Worm (Caenorhabditis elegans) whole organism, midembryonic: ENCODE results near the gene F59A6.10.

Source experiments
- T22C8.4 ChIP-seq: fragments of 200-800 bp; sonication (Bioruptor generic); IDR thresholded peaks from 2 replicates; pipeline ENCODE4 v1.3.6; 2022; ENCODE audit warnings: missing genetic modification characterization, missing compliant biosample characterization
- cog-1 ChIP-seq: sonication (generic microtip); optimal IDR thresholded peaks from 2 replicates; lab custom pipeline; 2016; ENCODE audit warnings: missing genetic modification characterization, missing compliant biosample characterization
- flt-1 ChIP-seq: fragments of 200-800 bp; sonication (Bioruptor generic); IDR thresholded peaks from 2 replicates; pipeline ENCODE4 v1.3.6; 2022; ENCODE audit warnings: missing genetic modification characterization, missing compliant biosample characterization
- klf-2 ChIP-seq: fragments of 200-800 bp; sonication (Bioruptor generic); conservative IDR thresholded peaks from 2 replicates; pipeline ENCODE4 v1.3.6; 2022; ENCODE audit warnings: missing genetic modification reagents, missing genetic modification characterization, missing compliant biosample characterization
- med-1 ChIP-seq: sonication (generic microtip); optimal IDR thresholded peaks from 2 replicates; lab custom pipeline; 2017; ENCODE audit warnings: missing genetic modification characterization, mild to moderate bottlenecking, missing compliant biosample characterization, antibody characterized with exemption, missing genetic modification reagents; ENCODE audit not compliant: insufficient read depth
- ref-1 ChIP-seq: fragments of 200-800 bp; sonication (Bioruptor generic); conservative IDR thresholded peaks from 2 replicates; pipeline ENCODE4 v1.3.6; 2022; ENCODE audit warnings: missing genetic modification reagents, missing genetic modification characterization, missing compliant biosample characterization
- tab-1 ChIP-seq: fragments of 200-800 bp; sonication (Bioruptor generic); IDR thresholded peaks from 2 replicates; pipeline ENCODE4 v1.3.6; 2022; ENCODE audit warnings: missing genetic modification characterization, missing compliant biosample characterization
- ztf-23 ChIP-seq: fragments of 200-800 bp; sonication (Bioruptor generic); IDR thresholded peaks from 2 replicates; pipeline ENCODE4 v1.3.6; 2022; ENCODE audit warnings: missing genetic modification reagents, missing genetic modification characterization, missing compliant biosample characterization
- ztf-29 ChIP-seq: fragments of 200-800 bp; sonication (Bioruptor generic); IDR thresholded peaks from 2 replicates; pipeline ENCODE4 v1.3.6; 2022; ENCODE audit warnings: missing genetic modification reagents, missing genetic modification characterization, missing compliant biosample characterization

F59A6.10 gene

ce11 chrII:5020513-5021081, 16.8 kb downstream of the F59A6.10 start:
- TF ChIP-seq med-1 (GFP tag; lab: Kevin White, UChicago) (no peak), ztf-29 (GFP tag; lab: Robert Waterston, UW) (no peak), tab-1 (GFP tag; lab: Robert Waterston, UW) (no peak), flt-1 (GFP tag; lab: Robert Waterston, UW) (no peak), T22C8.4 (GFP tag; lab: Robert Waterston, UW) (no peak), klf-2 (no peak), cog-1 (tag; lab: Kevin White, UChicago) (no peak), ztf-23 (GFP tag; lab: Robert Waterston, UW) (no peak), ref-1 (no peak)

ce11 chrII:5021518-5021917, 17.8 kb downstream of the F59A6.10 start:
- TF ChIP-seq ztf-23 (GFP tag; lab: Robert Waterston, UW) (no peak), ref-1 (no peak)

ce11 chrII:5022381-5022855, 18.7 kb downstream of the F59A6.10 start, which contains the start of the genes nsy-1 and F59A6.13:
TSS of gene nsy-1 (plus strand) at chrII:5022757.
TSS of gene F59A6.13 (plus strand) at chrII:5022805.
- TF ChIP-seq med-1 (GFP tag; lab: Kevin White, UChicago) (no peak), flt-1 (GFP tag; lab: Robert Waterston, UW) (no peak), T22C8.4 (GFP tag; lab: Robert Waterston, UW) (no peak), ztf-23 (GFP tag; lab: Robert Waterston, UW) (no peak), cog-1 (tag; lab: Kevin White, UChicago) (no peak), tab-1 (GFP tag; lab: Robert Waterston, UW) (no peak), klf-2 (no peak), ztf-29 (GFP tag; lab: Robert Waterston, UW) (no peak), ref-1 (no peak)

- TF ChIP-seq ztf-23 (GFP tag; lab: Robert Waterston, UW) (no peak), klf-2 (no peak), T22C8.4 (GFP tag; lab: Robert Waterston, UW) (no peak), ztf-29 (GFP tag; lab: Robert Waterston, UW) (no peak), tab-1 (GFP tag; lab: Robert Waterston, UW) (no peak), flt-1 (GFP tag; lab: Robert Waterston, UW) (no peak), cog-1 (tag; lab: Kevin White, UChicago) (no peak), ref-1 (no peak), med-1 (GFP tag; lab: Kevin White, UChicago) (no peak)
Measured at ce11 chrII:5027952-5028351, 24.2 kb downstream of the F59A6.10 start.

ce11 chrII:5031612-5032011, 27.9 kb downstream of the F59A6.10 start, which contains the start of gene wdr-83:
TSS of gene wdr-83 (minus strand) at chrII:5031712.
- no peak for TF ChIP-seq ref-1
- no peak for TF ChIP-seq flt-1 (GFP tag; lab: Robert Waterston, UW)
- TF ChIP-seq ztf-23 (GFP tag; lab: Robert Waterston, UW): no peak
- TF ChIP-seq ztf-29 (GFP tag; lab: Robert Waterston, UW): no peak
- no peak for TF ChIP-seq klf-2
- TF ChIP-seq tab-1 (GFP tag; lab: Robert Waterston, UW): no peak
- no peak for TF ChIP-seq cog-1 (tag; lab: Kevin White, UChicago)
- TF ChIP-seq med-1 (GFP tag; lab: Kevin White, UChicago): no peak
- TF ChIP-seq T22C8.4 (GFP tag; lab: Robert Waterston, UW): no peak

- TF ChIP-seq flt-1 (GFP tag; lab: Robert Waterston, UW) (peak; percentile 97), ztf-23 (GFP tag; lab: Robert Waterston, UW) (peak; percentile 93), med-1 (GFP tag; lab: Kevin White, UChicago) (peak; percentile 74), ref-1 (peak; percentile 93), T22C8.4 (GFP tag; lab: Robert Waterston, UW) (peak; percentile 95), cog-1 (tag; lab: Kevin White, UChicago) (peak; percentile 95), ztf-29 (GFP tag; lab: Robert Waterston, UW) (peak; percentile 99), klf-2 (peak; percentile 89), tab-1 (GFP tag; lab: Robert Waterston, UW) (peak; percentile 97)
Measured at ce11 chrII:5032669-5033068, 28.9 kb downstream of the F59A6.10 start.

- no peak for TF ChIP-seq med-1 (GFP tag; lab: Kevin White, UChicago)
- TF ChIP-seq T22C8.4 (GFP tag; lab: Robert Waterston, UW): no peak
- TF ChIP-seq cog-1 (tag; lab: Kevin White, UChicago): no peak
- no peak for TF ChIP-seq flt-1 (GFP tag; lab: Robert Waterston, UW)
Measured at ce11 chrII:5033935-5034334, 30.2 kb downstream of the F59A6.10 start, which contains the start of gene F33G12.3. TSS of gene F33G12.3 (minus strand) at chrII:5034035.

- TF ChIP-seq ztf-23 (GFP tag; lab: Robert Waterston, UW): no peak
- TF ChIP-seq klf-2: no peak
- TF ChIP-seq ztf-29 (GFP tag; lab: Robert Waterston, UW): no peak
- TF ChIP-seq tab-1 (GFP tag; lab: Robert Waterston, UW): no peak
- TF ChIP-seq med-1 (GFP tag; lab: Kevin White, UChicago): no peak
- no peak for TF ChIP-seq ref-1
- no peak for TF ChIP-seq T22C8.4 (GFP tag; lab: Robert Waterston, UW)
- TF ChIP-seq flt-1 (GFP tag; lab: Robert Waterston, UW): no peak
- no peak for TF ChIP-seq cog-1 (tag; lab: Kevin White, UChicago)
Measured at ce11 chrII:5036128-5036527, 32.4 kb downstream of the F59A6.10 start, which contains the start of gene lrr-1. TSS of gene lrr-1 (minus strand) at chrII:5036439.

- TF ChIP-seq klf-2 (no peak), ref-1 (no peak), tab-1 (GFP tag; lab: Robert Waterston, UW) (no peak)
Measured at ce11 chrII:5039912-5040311, 36.2 kb downstream of the F59A6.10 start, which contains the start of gene golg-2. TSS of gene golg-2 (minus strand) at chrII:5040091.
